Fruit fly (Drosophila melanogaster) whole organism, embryonic: ENCODE data around the gene Or85b.
A peak's percentile ranks its signal among the peaks of the same experiment; 100 is the strongest.

Source experiments
- C15 ChIP-seq: fragments of 200-800 bp; sonication (Bioruptor generic); IDR thresholded peaks from 3 replicates; pipeline ENCODE4 v1.3.6; 2022; ENCODE audit warnings: missing biosample characterization, missing genetic modification characterization
- CG10462 ChIP-seq: fragments of 200-800 bp; sonication (Bioruptor generic); optimal IDR thresholded peaks from 2 replicates; lab custom pipeline; 2016; ENCODE audit warnings: missing biosample characterization, missing genetic modification characterization
- CG12744 ChIP-seq: fragments of 200-800 bp; sonication (Bioruptor generic); optimal IDR thresholded peaks from 2 replicates; lab custom pipeline; 2016; ENCODE audit warnings: missing biosample characterization, missing genetic modification characterization
- CG12769 ChIP-seq: fragments of 200-800 bp; sonication (Bioruptor generic); optimal IDR thresholded peaks from 2 replicates; lab custom pipeline; 2019; ENCODE audit warnings: missing biosample characterization, mild to moderate bottlenecking, missing genetic modification characterization, moderate library complexity
- CG13424 ChIP-seq: fragments of 200-800 bp; sonication (Bioruptor generic); optimal IDR thresholded peaks from 2 replicates; lab custom pipeline; 2019; ENCODE audit warnings: missing biosample characterization, mild to moderate bottlenecking, missing genetic modification characterization, moderate library complexity
- CG13894 ChIP-seq: fragments of 200-800 bp; sonication (Bioruptor generic); optimal IDR thresholded peaks from 3 replicates; lab custom pipeline; 2018; ENCODE audit warnings: missing biosample characterization, mild to moderate bottlenecking, missing genetic modification characterization, moderate library complexity
- CG14860 ChIP-seq: fragments of 200-800 bp; sonication (Bioruptor generic); IDR thresholded peaks from 3 replicates; pipeline ENCODE4 v1.3.6; 2022; ENCODE audit warnings: missing biosample characterization, missing genetic modification characterization; ENCODE audit not compliant: partially characterized antibody
- CG16815 ChIP-seq: fragments of 200-800 bp; sonication (Bioruptor generic); optimal IDR thresholded peaks from 3 replicates; lab custom pipeline; 2017; ENCODE audit warnings: missing biosample characterization, mild to moderate bottlenecking, missing genetic modification characterization
- CG17186 ChIP-seq: fragments of 200-800 bp; sonication (Bioruptor generic); optimal IDR thresholded peaks from 3 replicates; lab custom pipeline; 2017; ENCODE audit warnings: missing biosample characterization, missing genetic modification reagents, missing genetic modification characterization
- CG18619 ChIP-seq: fragments of 200-800 bp; sonication (Bioruptor generic); optimal IDR thresholded peaks from 3 replicates; lab custom pipeline; 2017; ENCODE audit warnings: missing biosample characterization, mild to moderate bottlenecking, missing genetic modification characterization
- CG2120 ChIP-seq: fragments of 200-800 bp; sonication (Bioruptor generic); optimal IDR thresholded peaks from 3 replicates; lab custom pipeline; 2016; ENCODE audit warnings: missing biosample characterization, missing genetic modification characterization
- CG31441 ChIP-seq: fragments of 200-800 bp; sonication (Bioruptor generic); IDR thresholded peaks from 2 replicates; pipeline ENCODE4 v1.3.6; 2022; ENCODE audit warnings: missing biosample characterization, missing genetic modification characterization
- CG7556 ChIP-seq: fragments of 200-800 bp; sonication (Bioruptor generic); optimal IDR thresholded peaks from 2 replicates; lab custom pipeline; 2017; ENCODE audit warnings: missing biosample characterization, mild to moderate bottlenecking, missing genetic modification characterization
- CG7745 ChIP-seq: fragments of 200-800 bp; sonication (Bioruptor generic); optimal IDR thresholded peaks from 2 replicates; lab custom pipeline; 2018; ENCODE audit warnings: missing biosample characterization, mild to moderate bottlenecking, missing genetic modification characterization, moderate library complexity
- CG9727 ChIP-seq: fragments of 200-800 bp; sonication (Bioruptor generic); optimal IDR thresholded peaks from 3 replicates; lab custom pipeline; 2017; ENCODE audit warnings: missing biosample characterization, mild to moderate bottlenecking, missing genetic modification characterization
- Dek ChIP-seq: fragments of 200-800 bp; sonication (Bioruptor generic); optimal IDR thresholded peaks from 3 replicates; lab custom pipeline; 2019; ENCODE audit warnings: missing biosample characterization, mild to moderate bottlenecking, missing genetic modification characterization, moderate library complexity
- E2f1 ChIP-seq: fragments of 200-800 bp; sonication (Bioruptor generic); IDR thresholded peaks from 2 replicates; pipeline ENCODE4 v1.3.6; 2022; ENCODE audit warnings: missing biosample characterization, missing genetic modification characterization
- Eip74EF ChIP-seq, 2 experiments: fragments of 200-800 bp in 1 of 2; fragments of >200 bp in 1 of 2; sonication (Bioruptor generic) in 1 of 2; optimal IDR thresholded peaks; 2 replicates each; lab custom pipeline; 2017 to 2019; ENCODE audit warnings: missing biosample characterization in 2 of 2, missing genetic modification characterization in 2 of 2, mild to moderate bottlenecking in 1 of 2, moderate library complexity in 1 of 2
- Fer1 ChIP-seq: fragments of 200-800 bp; sonication (Bioruptor generic); optimal IDR thresholded peaks from 2 replicates; lab custom pipeline; 2017; ENCODE audit warnings: missing biosample characterization, mild to moderate bottlenecking, missing genetic modification characterization
- Hmx ChIP-seq: fragments of 200-800 bp; sonication (Bioruptor generic); optimal IDR thresholded peaks from 2 replicates; lab custom pipeline; 2016; ENCODE audit warnings: missing biosample characterization, missing genetic modification characterization
- Med ChIP-seq: fragments of 200-800 bp; sonication (Bioruptor generic); peaks from one replicate; lab custom pipeline; 2016; ENCODE audit warnings: missing biosample characterization, missing genetic modification characterization, mild to moderate bottlenecking, inconsistent platforms, moderate library complexity
- Mes4 ChIP-seq: fragments of 200-800 bp; sonication (Bioruptor generic); optimal IDR thresholded peaks from 2 replicates; lab custom pipeline; 2016; ENCODE audit warnings: missing biosample characterization, missing genetic modification characterization
- NFAT ChIP-seq: fragments of 200-800 bp; sonication (Bioruptor generic); IDR thresholded peaks from 2 replicates; pipeline ENCODE4 v1.3.6; 2022; ENCODE audit warnings: missing biosample characterization, missing genetic modification characterization
- NK7.1 ChIP-seq: fragments of 200-800 bp; sonication (Bioruptor generic); optimal IDR thresholded peaks from 3 replicates; lab custom pipeline; 2016; ENCODE audit warnings: missing biosample characterization, missing genetic modification characterization
- Ptx1 ChIP-seq: fragments of 200-800 bp; sonication (Bioruptor generic); IDR thresholded peaks from 2 replicates; pipeline ENCODE4 v1.3.6; 2022; ENCODE audit warnings: missing biosample characterization, missing genetic modification characterization
- Rx ChIP-seq: fragments of 200-800 bp; sonication (Bioruptor generic); IDR thresholded peaks from 2 replicates; pipeline ENCODE4 v1.3.6; 2022; ENCODE audit warnings: missing biosample characterization, missing genetic modification characterization
- Scr ChIP-seq: fragments of 200-800 bp; sonication (Bioruptor generic); IDR thresholded peaks from 2 replicates; pipeline ENCODE4 v1.3.6; 2022; ENCODE audit warnings: missing biosample characterization, missing genetic modification characterization; ENCODE audit not compliant: partially characterized antibody
- Xbp1 ChIP-seq: fragments of 200-800 bp; sonication (Bioruptor generic); optimal IDR thresholded peaks from 3 replicates; lab custom pipeline; 2016; ENCODE audit warnings: missing biosample characterization, mild to moderate bottlenecking, missing genetic modification characterization
- ara ChIP-seq: fragments of 200-800 bp; sonication (Bioruptor generic); IDR thresholded peaks from 2 replicates; pipeline ENCODE4 v1.3.6; 2022; ENCODE audit warnings: missing biosample characterization, missing genetic modification characterization
- bcd ChIP-seq: fragments of 200-800 bp; sonication (Bioruptor generic); optimal IDR thresholded peaks from 2 replicates; lab custom pipeline; 2017; ENCODE audit warnings: missing biosample characterization, mild to moderate bottlenecking, missing genetic modification characterization
- bowl ChIP-seq: fragments of 200-800 bp; sonication (Bioruptor generic); IDR thresholded peaks from 2 replicates; pipeline ENCODE4 v1.3.6; 2022; ENCODE audit warnings: missing biosample characterization, missing genetic modification characterization
- da ChIP-seq: fragments of 200-800 bp; sonication (Bioruptor generic); optimal IDR thresholded peaks from 2 replicates; lab custom pipeline; 2016; ENCODE audit warnings: missing biosample characterization, missing genetic modification characterization
- danr ChIP-seq: fragments of 200-800 bp; sonication (Bioruptor generic); IDR thresholded peaks from 2 replicates; pipeline ENCODE4 v1.3.6; 2022; ENCODE audit warnings: missing biosample characterization, missing genetic modification characterization
- eve ChIP-seq, 2 experiments: fragments of >200 bp; optimal IDR thresholded peaks; 2 replicates each; lab custom pipeline; 2017; ENCODE audit warnings: missing biosample characterization in 2 of 2, missing genetic modification characterization in 2 of 2
- ewg ChIP-seq: fragments of 200-800 bp; sonication (Bioruptor generic); optimal IDR thresholded peaks from 3 replicates; lab custom pipeline; 2017; ENCODE audit warnings: mild to moderate bottlenecking, missing biosample characterization, missing genetic modification reagents, missing genetic modification characterization
- gem ChIP-seq: fragments of 200-800 bp; sonication (Bioruptor generic); optimal IDR thresholded peaks from 2 replicates; lab custom pipeline; 2019; ENCODE audit warnings: missing biosample characterization, mild to moderate bottlenecking, missing genetic modification characterization, moderate library complexity
- hkb ChIP-seq, 2 experiments: fragments of 200-800 bp in 1 of 2; fragments of >200 bp in 1 of 2; sonication (Bioruptor generic) in 1 of 2; IDR thresholded peaks in 1 of 2; optimal IDR thresholded peaks in 1 of 2; 2 replicates each; pipeline versions ENCODE4 v1.3.6 to Lab custom; 2017 to 2022; ENCODE audit warnings: missing biosample characterization in 1 of 2, missing genetic modification characterization in 1 of 2
- kay ChIP-seq: fragments of 200-800 bp; sonication (Bioruptor generic); optimal IDR thresholded peaks from 2 replicates; lab custom pipeline; 2016; ENCODE audit warnings: missing biosample characterization, missing genetic modification characterization
- lola ChIP-seq, 3 experiments: fragments of >200 bp in 2 of 3; fragments of 200-800 bp in 1 of 3; sonication (Bioruptor generic) in 1 of 3; optimal IDR thresholded peaks; 2 replicates each; lab custom pipeline; 2017 to 2019; ENCODE audit warnings: missing biosample characterization in 3 of 3, missing genetic modification characterization in 3 of 3, mild to moderate bottlenecking in 1 of 3, moderate library complexity in 1 of 3
- nmo ChIP-seq: fragments of 200-800 bp; sonication (Bioruptor generic); optimal IDR thresholded peaks from 2 replicates; lab custom pipeline; 2018; ENCODE audit warnings: missing biosample characterization, mild to moderate bottlenecking, missing genetic modification characterization, moderate library complexity
- odd ChIP-seq: fragments of 200-800 bp; sonication (Bioruptor generic); optimal IDR thresholded peaks from 2 replicates; lab custom pipeline; 2017; ENCODE audit warnings: missing biosample characterization, mild to moderate bottlenecking, missing genetic modification characterization
- prd ChIP-seq, 3 experiments: fragments of >200 bp in 2 of 3; fragments of 200-800 bp in 1 of 3; sonication (Bioruptor generic) in 1 of 3; optimal IDR thresholded peaks in 2 of 3; IDR thresholded peaks in 1 of 3; 2 replicates in 2 of 3; 3 replicates in 1 of 3; pipeline versions ENCODE4 v1.3.6 to Lab custom; 2017 to 2022; ENCODE audit warnings: missing biosample characterization in 1 of 3, missing genetic modification characterization in 1 of 3
- rib ChIP-seq: fragments of 200-800 bp; sonication (Bioruptor generic); IDR thresholded peaks from 2 replicates; pipeline ENCODE4 v1.3.6; 2022; ENCODE audit warnings: missing biosample characterization, missing genetic modification characterization
- row ChIP-seq: fragments of 200-800 bp; sonication (Bioruptor generic); IDR thresholded peaks from 3 replicates; pipeline ENCODE4 v1.3.6; 2022; ENCODE audit warnings: missing biosample characterization, missing genetic modification characterization
- so ChIP-seq: fragments of 200-800 bp; sonication (Bioruptor generic); IDR thresholded peaks from 3 replicates; pipeline ENCODE4 v1.3.6; 2022; ENCODE audit warnings: missing biosample characterization, missing genetic modification characterization
- sob ChIP-seq: fragments of 200-800 bp; sonication (Bioruptor generic); IDR thresholded peaks from 2 replicates; pipeline ENCODE4 v1.3.6; 2022; ENCODE audit warnings: missing biosample characterization, missing genetic modification characterization
- tap ChIP-seq: fragments of 200-800 bp; optimal IDR thresholded peaks from 3 replicates; lab custom pipeline; 2019; ENCODE audit warnings: missing biosample characterization, mild to moderate bottlenecking, missing genetic modification characterization, moderate library complexity
- usp ChIP-seq: fragments of >200 bp; optimal IDR thresholded peaks from 2 replicates; lab custom pipeline; 2017; ENCODE audit warnings: missing biosample characterization, missing genetic modification characterization
- zf30C ChIP-seq: fragments of 200-800 bp; sonication (Bioruptor generic); optimal IDR thresholded peaks from 3 replicates; lab custom pipeline; 2018; ENCODE audit warnings: missing biosample characterization, mild to moderate bottlenecking, missing genetic modification characterization

The Or85b gene

dm6 chr3R:8469716-8470393 is 41.3 kb downstream of the Or85b start (continued):
- TF ChIP-seq Dek (tag; lab: Kevin White, UChicago) (no peak), ewg (GFP tag; lab: Kevin White, UChicago) (peak; percentile 16), so (GFP tag; lab: Robert Waterston, UW) (no peak), kay (GFP tag; lab: Kevin White, UChicago) (no peak), Rx (no peak), CG7556 (GFP tag; lab: Kevin White, UChicago) (peak; percentile 27), bowl (GFP tag; lab: Robert Waterston, UW) (no peak), lola (GFP tag; optimal IDR thresholded peaks at IDR 0.05; lab: Kevin White, UChicago) (peak in 1 of 3 experiments; percentile 12), CG17186 (no peak), gem (peak; percentile 73), Fer1 (no peak), CG13894 (no peak), odd (GFP tag; lab: Kevin White, UChicago) (no peak), hkb (optimal IDR thresholded peaks at IDR 0.05; lab: Kevin White, UChicago) (no peak), hkb (GFP tag; IDR thresholded peaks at IDR 0.05; lab: Robert Waterston, UW) (no peak), E2f1 (GFP tag; lab: Robert Waterston, UW) (no peak), zf30C (GFP tag; lab: Kevin White, UChicago) (peak; percentile 36), rib (no peak), CG12769 (peak; percentile 37), CG2120 (GFP tag; lab: Kevin White, UChicago) (no peak), NK7.1 (GFP tag; lab: Kevin White, UChicago) (no peak), usp (GFP tag; lab: Kevin White, UChicago) (no peak), ara (GFP tag; lab: Robert Waterston, UW) (no peak), prd (optimal IDR thresholded peaks at IDR 0.05; lab: Kevin White, UChicago) (no peak), prd (GFP tag; IDR thresholded peaks at IDR 0.05; lab: Robert Waterston, UW) (peak; percentile 54; the same call in 2 of the 3 replicates), NFAT (GFP tag; lab: Robert Waterston, UW) (no peak), CG7745 (tag; lab: Kevin White, UChicago) (no peak), CG9727 (peak; percentile 1), Med (GFP tag; lab: Kevin White, UChicago) (peak; percentile 42), Hmx (no peak), danr (GFP tag; lab: Robert Waterston, UW) (no peak), Scr (no peak), Ptx1 (GFP tag; lab: Robert Waterston, UW) (peak; percentile 53), CG13424 (peak; percentile 51), Xbp1 (GFP tag; lab: Kevin White, UChicago) (peak; percentile 25), row (GFP tag; lab: Robert Waterston, UW) (peak; percentile 46; the same call in 2 of the 3 replicates), Mes4 (GFP tag; lab: Kevin White, UChicago) (no peak), CG18619 (GFP tag; lab: Kevin White, UChicago) (peak; percentile 26), Eip74EF (GFP tag; optimal IDR thresholded peaks at IDR 0.05; lab: Kevin White, UChicago) (peak in 1 of 2 experiments; percentile 15), nmo (GFP tag; lab: Kevin White, UChicago) (peak; percentile 54), eve (GFP tag; optimal IDR thresholded peaks at IDR 0.05; lab: Kevin White, UChicago) (no peak), da (GFP tag; lab: Kevin White, UChicago) (no peak), bcd (GFP tag; lab: Kevin White, UChicago) (peak; percentile 13), CG12744 (no peak), sob (GFP tag; lab: Robert Waterston, UW) (no peak), C15 (GFP tag; lab: Robert Waterston, UW) (no peak), CG14860 (GFP tag; lab: Robert Waterston, UW) (no peak), tap (no peak), CG16815 (GFP tag; lab: Kevin White, UChicago) (no peak), CG31441 (GFP tag; lab: Robert Waterston, UW) (peak; percentile 72), CG10462 (GFP tag; lab: Kevin White, UChicago) (no peak)
